Worm (Caenorhabditis elegans) whole organism, L4 larva: Measurements from ENCODE around the gene igcm-4.
A peak's percentile ranks its signal among the peaks of the same experiment; 100 is the strongest.

Experiments used
- F26F4.8 ChIP-seq: fragments of 200-800 bp; sonication (Bioruptor generic); conservative IDR thresholded peaks from 2 replicates; pipeline ENCODE4 v1.3.6; 2022; ENCODE audit warnings: missing genetic modification characterization, missing compliant biosample characterization
- Y5F2A.4 ChIP-seq: fragments of 200-800 bp; sonication (Bioruptor generic); optimal IDR thresholded peaks from 2 replicates; lab custom pipeline; 2018; ENCODE audit warnings: mild to moderate bottlenecking, missing genetic modification characterization, missing compliant biosample characterization
- Y75B8A.6 ChIP-seq: fragments of 200-800 bp; sonication (Bioruptor generic); IDR thresholded peaks from 2 replicates; pipeline ENCODE4 v1.3.6; 2022; ENCODE audit warnings: missing genetic modification reagents, missing genetic modification characterization, missing compliant biosample characterization
- aly-2 ChIP-seq: sonication (generic microtip); optimal IDR thresholded peaks from 2 replicates; lab custom pipeline; 2018; ENCODE audit warnings: missing biosample characterization, missing genetic modification characterization
- attf-4 ChIP-seq: sonication (generic microtip); optimal IDR thresholded peaks from 3 replicates; lab custom pipeline; 2017; ENCODE audit warnings: missing biosample characterization, missing genetic modification characterization
- ceh-44 ChIP-seq: fragments of 200-800 bp; sonication (Bioruptor generic); IDR thresholded peaks from 2 replicates; pipeline ENCODE4 v1.3.6; 2022; ENCODE audit warnings: missing genetic modification reagents, missing genetic modification characterization, missing compliant biosample characterization
- ctbp-1 ChIP-seq: fragments of 200-800 bp; sonication (Bioruptor generic); IDR thresholded peaks from 2 replicates; pipeline ENCODE4 v1.3.6; 2022; ENCODE audit warnings: missing genetic modification reagents, missing genetic modification characterization, missing compliant biosample characterization
- daf-16 ChIP-seq, 3 experiments: sonication (generic microtip); optimal IDR thresholded peaks; 2 replicates each; lab custom pipeline; 2016 to 2017; ENCODE audit warnings: missing genetic modification characterization in 3 of 3, missing genetic modification reagents in 3 of 3, mild to moderate bottlenecking in 2 of 3, missing compliant biosample characterization in 2 of 3, missing biosample characterization in 1 of 3, moderate library complexity in 1 of 3
- daf-19 ChIP-seq: fragments of 200-800 bp; sonication (Bioruptor generic); conservative IDR thresholded peaks from 2 replicates; pipeline ENCODE4 v1.3.6; 2022; ENCODE audit warnings: missing genetic modification characterization, missing compliant biosample characterization
- dmd-6 ChIP-seq: fragments of 200-800 bp; sonication (Bioruptor generic); IDR thresholded peaks from 2 replicates; pipeline ENCODE4 v1.3.6; 2022; ENCODE audit warnings: missing genetic modification reagents, missing genetic modification characterization, missing compliant biosample characterization
- dmd-9 ChIP-seq: fragments of 200-800 bp; sonication (Bioruptor generic); IDR thresholded peaks from 2 replicates; pipeline ENCODE4 v1.3.6; 2022; ENCODE audit warnings: missing genetic modification reagents, missing genetic modification characterization, missing compliant biosample characterization
- egl-27 ChIP-seq: sonication (generic microtip); optimal IDR thresholded peaks from 3 replicates; lab custom pipeline; 2017; ENCODE audit warnings: missing biosample characterization, missing genetic modification reagents, missing genetic modification characterization
- fkh-10 ChIP-seq: fragments of 150-350 bp; optimal IDR thresholded peaks from 2 replicates; lab custom pipeline; 2014; ENCODE audit warnings: missing biosample characterization, missing genetic modification reagents, missing genetic modification characterization
- hif-1 ChIP-seq, 2 experiments: sonication (generic microtip); optimal IDR thresholded peaks; 2 replicates each; lab custom pipeline; 2016 to 2017; ENCODE audit warnings: missing compliant biosample characterization in 2 of 2, missing genetic modification characterization in 2 of 2, missing genetic modification reagents in 2 of 2, missing genotype in 2 of 2, mild to moderate bottlenecking in 1 of 2
- hlh-30 ChIP-seq: sonication (generic microtip); optimal IDR thresholded peaks from 2 replicates; lab custom pipeline; 2017; ENCODE audit warnings: antibody characterized with exemption, mild to moderate bottlenecking, missing genetic modification characterization, missing compliant biosample characterization; ENCODE audit not compliant: insufficient read depth
- hmg-1.1 ChIP-seq: fragments of 200-800 bp; sonication (Bioruptor generic); IDR thresholded peaks from 2 replicates; pipeline ENCODE4 v1.3.6; 2022; ENCODE audit warnings: missing genetic modification reagents, missing genetic modification characterization, missing compliant biosample characterization
- lim-7 ChIP-seq: fragments of 200-800 bp; sonication (Bioruptor generic); IDR thresholded peaks from 2 replicates; pipeline ENCODE4 v1.3.6; 2022; ENCODE audit warnings: missing genetic modification characterization, missing compliant biosample characterization
- lin-1 ChIP-seq: fragments of 200-800 bp; sonication (Bioruptor generic); IDR thresholded peaks from 2 replicates; pipeline ENCODE4 v1.3.6; 2022; ENCODE audit warnings: missing genetic modification reagents, missing genetic modification characterization, missing compliant biosample characterization
- lin-29 ChIP-seq: fragments of 200-800 bp; sonication (Bioruptor generic); IDR thresholded peaks from 2 replicates; pipeline ENCODE4 v1.3.6; 2022; ENCODE audit warnings: missing genetic modification reagents, missing genetic modification characterization, missing compliant biosample characterization
- lin-39 ChIP-seq: fragments of 150-350 bp; optimal IDR thresholded peaks from 2 replicates; lab custom pipeline; 2014; ENCODE audit warnings: missing biosample characterization, missing genetic modification reagents, missing genetic modification characterization
- lir-3 ChIP-seq: sonication (generic microtip); optimal IDR thresholded peaks from 2 replicates; lab custom pipeline; 2016; ENCODE audit warnings: mild to moderate bottlenecking, missing genetic modification characterization, missing compliant biosample characterization
- mep-1 ChIP-seq: fragments of 150-350 bp; sonication (generic microtip); optimal IDR thresholded peaks from 3 replicates; lab custom pipeline; 2014; ENCODE audit warnings: missing biosample characterization, missing genetic modification characterization
- mxl-2 ChIP-seq: fragments of 200-800 bp; sonication (Bioruptor generic); conservative IDR thresholded peaks from 2 replicates; pipeline ENCODE4 v1.3.6; 2022; ENCODE audit warnings: missing genetic modification reagents, missing genetic modification characterization, missing compliant biosample characterization
- mxl-3 ChIP-seq: fragments of 200-800 bp; sonication (Bioruptor generic); optimal IDR thresholded peaks from 2 replicates; lab custom pipeline; 2018; ENCODE audit warnings: mild to moderate bottlenecking, missing genetic modification characterization, missing compliant biosample characterization
- nhr-10 ChIP-seq: fragments of 150-350 bp; optimal IDR thresholded peaks from 2 replicates; lab custom pipeline; 2014; ENCODE audit warnings: missing biosample characterization, missing genetic modification characterization
- nhr-11 ChIP-seq: fragments of 150-350 bp; optimal IDR thresholded peaks from 2 replicates; lab custom pipeline; 2014; ENCODE audit warnings: missing biosample characterization, missing genetic modification characterization
- nhr-25 ChIP-seq: sonication (generic microtip); optimal IDR thresholded peaks from 2 replicates; lab custom pipeline; 2017; ENCODE audit warnings: missing genetic modification characterization, mild to moderate bottlenecking, missing compliant biosample characterization, antibody characterized with exemption, moderate library complexity, borderline replicate concordance; ENCODE audit not compliant: insufficient read depth
- nhr-41 ChIP-seq: fragments of 200-800 bp; sonication (Bioruptor generic); IDR thresholded peaks from 2 replicates; pipeline ENCODE4 v1.3.6; 2022; ENCODE audit warnings: missing genetic modification reagents, missing genetic modification characterization, missing compliant biosample characterization
- nhr-48 ChIP-seq: sonication (generic microtip); optimal IDR thresholded peaks from 2 replicates; lab custom pipeline; 2016; ENCODE audit warnings: mild to moderate bottlenecking, missing genetic modification characterization, missing compliant biosample characterization
- nhr-76 ChIP-seq: fragments of 150-350 bp; optimal IDR thresholded peaks from 2 replicates; lab custom pipeline; 2014; ENCODE audit warnings: missing biosample characterization, missing genetic modification characterization
- nhr-77 ChIP-seq: fragments of 150-350 bp; optimal IDR thresholded peaks from 2 replicates; lab custom pipeline; 2014; ENCODE audit warnings: missing biosample characterization, missing genetic modification characterization
- pqm-1 ChIP-seq: sonication (generic microtip); optimal IDR thresholded peaks from 2 replicates; lab custom pipeline; 2017; ENCODE audit warnings: missing biosample characterization, missing genetic modification characterization
- snpc-4 ChIP-seq: fragments of 150-350 bp; optimal IDR thresholded peaks from 2 replicates; lab custom pipeline; 2014; ENCODE audit warnings: missing biosample characterization, missing genetic modification characterization
- tra-1 ChIP-seq: fragments of 200-800 bp; sonication (Bioruptor generic); IDR thresholded peaks from 2 replicates; pipeline ENCODE4 v1.3.6; 2022; ENCODE audit warnings: missing genetic modification reagents, missing genetic modification characterization, missing compliant biosample characterization
- unc-39 ChIP-seq: sonication (generic microtip); optimal IDR thresholded peaks from 2 replicates; lab custom pipeline; 2017; ENCODE audit warnings: missing biosample characterization, missing genetic modification characterization
- unc-62 ChIP-seq, 3 experiments: fragments of 150-350 bp in 1 of 3; sonication (generic microtip); optimal IDR thresholded peaks in 2 of 3; peaks in 1 of 3; 1 replicate in 1 of 3; 2 replicates in 2 of 3; lab custom pipeline; 2014 to 2017; ENCODE audit warnings: missing biosample characterization in 3 of 3, missing genetic modification characterization in 3 of 3, missing genetic modification reagents in 3 of 3, missing genotype in 1 of 3
- zip-11 ChIP-seq: fragments of 200-800 bp; sonication (Bioruptor generic); IDR thresholded peaks from 2 replicates; pipeline ENCODE4 v1.3.6; 2022; ENCODE audit warnings: missing genetic modification characterization, missing compliant biosample characterization
- ztf-11 ChIP-seq: fragments of 150-350 bp; optimal IDR thresholded peaks from 2 replicates; lab custom pipeline; 2014; ENCODE audit warnings: missing biosample characterization, missing genetic modification characterization

The igcm-4 gene

DNA sequence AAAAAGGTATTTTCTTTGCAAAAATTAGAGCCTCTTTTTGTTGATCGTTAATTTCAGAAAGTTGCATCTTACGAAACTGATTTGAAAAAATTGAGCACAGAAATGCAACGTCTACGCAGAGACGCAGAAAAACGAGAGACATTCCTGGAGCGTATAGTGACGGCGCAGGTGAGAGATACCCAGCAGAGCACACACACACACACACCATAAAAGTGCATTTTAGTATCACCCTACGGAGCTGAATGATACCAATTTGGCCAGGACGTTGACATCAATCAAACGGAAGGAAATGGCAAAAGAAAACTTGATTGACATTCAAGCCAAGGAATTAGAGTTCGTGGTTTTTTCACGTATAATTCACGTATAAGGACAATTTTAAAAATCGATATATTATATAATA, 31.6 kb downstream of the igcm-4 start (continued):
- TF ChIP-seq dmd-6, result peak; percentile 87
- TF ChIP-seq fkh-10 (GFP tag; lab: Kevin White, UChicago), result no peak
- peak in 1 of 2 experiments; percentile 17 for TF ChIP-seq hif-1 (tag; optimal IDR thresholded peaks at IDR 0.05; lab: Kevin White, UChicago)
- peak in 1 of 2 experiments; percentile 89 for TF ChIP-seq unc-62 (GFP tag; optimal IDR thresholded peaks at IDR 0.05 in 1 of 2; lab: Kevin White, UChicago)
- TF ChIP-seq unc-62 (tag; optimal IDR thresholded peaks at IDR 0.05; lab: Kevin White, UChicago), result no peak
- TF ChIP-seq egl-27 (tag; lab: Kevin White, UChicago), result no peak
- TF ChIP-seq Y5F2A.4 (GFP tag; lab: Kevin White, UChicago), result no peak
- no peak for TF ChIP-seq attf-4 (tag; lab: Kevin White, UChicago)
- TF ChIP-seq dmd-9 (GFP tag; lab: Robert Waterston, UW), result no peak
- TF ChIP-seq mep-1, result peak; percentile 24
- no peak for TF ChIP-seq mxl-2 (GFP tag; lab: Robert Waterston, UW)
- TF ChIP-seq ztf-11 (tag; lab: Kevin White, UChicago), result no peak
- peak in 1 of 2 experiments; percentile 43 for TF ChIP-seq daf-16 (GFP tag; optimal IDR thresholded peaks at IDR 0.05; lab: Kevin White, UChicago)
- TF ChIP-seq daf-16 (tag; optimal IDR thresholded peaks at IDR 0.05; lab: Kevin White, UChicago), result peak; percentile 51
- TF ChIP-seq lir-3, result no peak
- no peak for TF ChIP-seq nhr-10 (tag; lab: Kevin White, UChicago)
- no peak for TF ChIP-seq lin-39 (tag; lab: Kevin White, UChicago)
- TF ChIP-seq nhr-11, result no peak
- no peak for TF ChIP-seq snpc-4 (tag; lab: Kevin White, UChicago)
- TF ChIP-seq nhr-48 (tag; lab: Kevin White, UChicago), result peak; percentile 50
- TF ChIP-seq nhr-76, result no peak
- no peak for TF ChIP-seq F26F4.8 (GFP tag; lab: Robert Waterston, UW)
- peak; percentile 80 for TF ChIP-seq pqm-1 (tag; lab: Kevin White, UChicago)
- TF ChIP-seq Y75B8A.6 (GFP tag; lab: Robert Waterston, UW), result no peak
- peak; percentile 69; the same call in 1 of the 2 replicates for TF ChIP-seq lin-1 (GFP tag; lab: Robert Waterston, UW)
- TF ChIP-seq aly-2 (tag; lab: Kevin White, UChicago), result no peak
- TF ChIP-seq ceh-44 (GFP tag; lab: Robert Waterston, UW), result no peak
- no peak for TF ChIP-seq lin-29
- peak; percentile 41 for TF ChIP-seq nhr-77
- no peak for TF ChIP-seq mxl-3 (GFP tag; lab: Kevin White, UChicago)
- TF ChIP-seq nhr-25 (tag; lab: Kevin White, UChicago), result no peak
- TF ChIP-seq daf-19 (GFP tag; lab: Robert Waterston, UW), result no peak
- no peak for TF ChIP-seq hmg-1.1 (GFP tag; lab: Robert Waterston, UW)
- TF ChIP-seq zip-11 (GFP tag; lab: Robert Waterston, UW), result no peak
- TF ChIP-seq lim-7 (GFP tag; lab: Robert Waterston, UW), result no peak
- peak; percentile 24 for TF ChIP-seq hlh-30 (tag; lab: Kevin White, UChicago)

DNA sequence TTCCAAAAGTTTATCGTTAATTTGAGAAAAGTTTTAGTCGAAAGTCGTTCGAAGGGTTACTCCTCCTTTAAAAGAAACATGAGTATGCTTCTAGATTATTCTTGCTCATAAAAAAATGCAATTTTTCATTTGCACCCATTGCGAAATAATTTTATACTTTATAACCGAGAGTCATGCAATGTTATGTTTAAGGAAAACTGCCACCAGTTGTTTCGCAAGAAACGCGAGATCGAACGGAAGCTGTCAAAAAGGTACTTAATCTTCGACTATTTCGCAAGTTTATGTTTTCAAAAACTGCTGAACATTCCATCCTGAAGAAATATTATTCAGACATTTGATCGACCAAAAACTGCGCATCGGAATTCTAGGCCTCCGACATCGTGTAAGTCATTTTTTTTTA, 32.2 kb downstream of the igcm-4 start:
- TF ChIP-seq nhr-11, result peak; percentile 1
- no peak for TF ChIP-seq nhr-41
- TF ChIP-seq tra-1 (GFP tag; lab: Robert Waterston, UW), result no peak
- no peak for TF ChIP-seq zip-11 (GFP tag; lab: Robert Waterston, UW)
- no peak for TF ChIP-seq unc-39
- TF ChIP-seq ctbp-1 (GFP tag; lab: Robert Waterston, UW), result no peak
